Fruit fly (Drosophila melanogaster) whole organism, embryonic: Measurements from ENCODE around the gene her.
A peak's percentile ranks its signal among the peaks of the same experiment; 100 is the strongest.

Experiments
- Bgb ChIP-seq: fragments of 200-800 bp; sonication (Bioruptor generic); IDR thresholded peaks from 2 replicates; pipeline ENCODE4 v1.3.6; 2022; ENCODE audit warnings: missing biosample characterization, missing genetic modification characterization; ENCODE audit not compliant: partially characterized antibody
- CG11504 ChIP-seq: fragments of 200-800 bp; sonication (Bioruptor generic); optimal IDR thresholded peaks from 3 replicates; lab custom pipeline; 2019; ENCODE audit warnings: missing biosample characterization, mild to moderate bottlenecking, missing genetic modification characterization, moderate library complexity
- CG12071 ChIP-seq: fragments of 200-800 bp; sonication (Bioruptor generic); optimal IDR thresholded peaks from 3 replicates; lab custom pipeline; 2018; ENCODE audit warnings: missing biosample characterization, mild to moderate bottlenecking, missing genetic modification characterization
- CG12236 ChIP-seq: fragments of 200-800 bp; sonication (Bioruptor generic); optimal IDR thresholded peaks from 2 replicates; lab custom pipeline; 2016; ENCODE audit warnings: missing biosample characterization, missing genetic modification characterization
- CG14050 ChIP-seq: fragments of 200-800 bp; sonication (Bioruptor generic); IDR thresholded peaks from 3 replicates; pipeline ENCODE4 v1.3.6; 2022; ENCODE audit warnings: missing biosample characterization, missing genetic modification characterization
- CG15011 ChIP-seq: fragments of 200-800 bp; sonication (Bioruptor generic); optimal IDR thresholded peaks from 3 replicates; lab custom pipeline; 2018; ENCODE audit warnings: missing biosample characterization, mild to moderate bottlenecking, missing genetic modification characterization
- CG1602 ChIP-seq: fragments of 200-800 bp; sonication (Bioruptor generic); optimal IDR thresholded peaks from 3 replicates; lab custom pipeline; 2016; ENCODE audit warnings: missing biosample characterization, missing genetic modification characterization
- CG1603 ChIP-seq: fragments of 200-800 bp; sonication (Bioruptor generic); optimal IDR thresholded peaks from 2 replicates; lab custom pipeline; 2019; ENCODE audit warnings: missing biosample characterization, mild to moderate bottlenecking, missing genetic modification characterization, moderate library complexity
- CG18599 ChIP-seq: fragments of 200-800 bp; sonication (Bioruptor generic); optimal IDR thresholded peaks from 3 replicates; lab custom pipeline; 2017; ENCODE audit warnings: missing biosample characterization, missing genetic modification characterization, mild to moderate bottlenecking, moderate library complexity, missing genetic modification reagents
- CG18764 ChIP-seq: fragments of 200-800 bp; sonication (Bioruptor generic); optimal IDR thresholded peaks from 3 replicates; lab custom pipeline; 2016; ENCODE audit warnings: missing biosample characterization, missing genetic modification characterization
- CG2120 ChIP-seq: fragments of 200-800 bp; sonication (Bioruptor generic); optimal IDR thresholded peaks from 3 replicates; lab custom pipeline; 2016; ENCODE audit warnings: missing biosample characterization, missing genetic modification characterization
- CG2202 ChIP-seq: fragments of 200-800 bp; sonication (Bioruptor generic); optimal IDR thresholded peaks from 2 replicates; lab custom pipeline; 2018; ENCODE audit warnings: missing biosample characterization, mild to moderate bottlenecking, missing genetic modification characterization
- CG3163 ChIP-seq: fragments of 200-800 bp; sonication (Bioruptor generic); optimal IDR thresholded peaks from 3 replicates; lab custom pipeline; 2016; ENCODE audit warnings: missing biosample characterization, missing genetic modification characterization
- CG34224 ChIP-seq: fragments of 200-800 bp; sonication (Bioruptor generic); IDR thresholded peaks from 3 replicates; pipeline ENCODE4 v1.3.6; 2022; ENCODE audit warnings: missing biosample characterization, missing genetic modification characterization; ENCODE audit not compliant: partially characterized antibody
- CG34422 ChIP-seq: fragments of 200-800 bp; sonication (Bioruptor generic); IDR thresholded peaks from 3 replicates; pipeline ENCODE4 v1.3.6; 2022; ENCODE audit warnings: missing biosample characterization, missing genetic modification characterization
- CG42726 ChIP-seq: fragments of 200-800 bp; sonication (Bioruptor generic); IDR thresholded peaks from 2 replicates; pipeline ENCODE4 v1.3.6; 2022; ENCODE audit warnings: missing biosample characterization, missing genetic modification characterization; ENCODE audit not compliant: partially characterized antibody
- CG4424 ChIP-seq: fragments of 200-800 bp; sonication (Bioruptor generic); optimal IDR thresholded peaks from 3 replicates; lab custom pipeline; 2016; ENCODE audit warnings: missing biosample characterization, missing genetic modification characterization
- CG6175 ChIP-seq: fragments of 200-800 bp; sonication (Bioruptor generic); IDR thresholded peaks from 3 replicates; pipeline ENCODE4 v1.3.6; 2022; ENCODE audit warnings: missing biosample characterization, missing genetic modification characterization
- CG7271 ChIP-seq: fragments of 200-800 bp; sonication (Bioruptor generic); optimal IDR thresholded peaks from 2 replicates; lab custom pipeline; 2018; ENCODE audit warnings: missing biosample characterization, mild to moderate bottlenecking, missing genetic modification characterization, moderate library complexity
- CG7745 ChIP-seq: fragments of 200-800 bp; sonication (Bioruptor generic); optimal IDR thresholded peaks from 2 replicates; lab custom pipeline; 2018; ENCODE audit warnings: missing biosample characterization, mild to moderate bottlenecking, missing genetic modification characterization, moderate library complexity
- CG9437 ChIP-seq: fragments of 200-800 bp; sonication (Bioruptor generic); optimal IDR thresholded peaks from 2 replicates; lab custom pipeline; 2018; ENCODE audit warnings: missing biosample characterization, mild to moderate bottlenecking, missing genetic modification characterization
- CG9932 ChIP-seq: fragments of 200-800 bp; sonication (Bioruptor generic); IDR thresholded peaks from 2 replicates; pipeline ENCODE4 v1.3.6; 2022; ENCODE audit warnings: missing biosample characterization, missing genetic modification characterization
- D19B ChIP-seq: fragments of 200-800 bp; sonication (Bioruptor generic); optimal IDR thresholded peaks from 2 replicates; lab custom pipeline; 2017; ENCODE audit warnings: missing biosample characterization, mild to moderate bottlenecking, missing genetic modification characterization
- Dref ChIP-seq: fragments of 200-800 bp; sonication (Bioruptor generic); IDR thresholded peaks from 2 replicates; pipeline ENCODE4 v1.3.6; 2022; ENCODE audit warnings: missing biosample characterization, missing genetic modification characterization
- ERR ChIP-seq: fragments of 200-800 bp; sonication (Bioruptor generic); optimal IDR thresholded peaks from 2 replicates; lab custom pipeline; 2016; ENCODE audit warnings: missing biosample characterization, missing genetic modification characterization
- HmgD ChIP-seq: fragments of 200-800 bp; sonication (Bioruptor generic); optimal IDR thresholded peaks from 3 replicates; lab custom pipeline; 2016; ENCODE audit warnings: missing biosample characterization, missing genetic modification characterization
- MESR4 ChIP-seq: fragments of 200-800 bp; sonication (Bioruptor generic); optimal IDR thresholded peaks from 2 replicates; lab custom pipeline; 2018; ENCODE audit warnings: missing biosample characterization, mild to moderate bottlenecking, missing genetic modification characterization, moderate library complexity
- Mad ChIP-seq: fragments of 200-800 bp; sonication (Bioruptor generic); optimal IDR thresholded peaks from 2 replicates; lab custom pipeline; 2016; ENCODE audit warnings: missing biosample characterization, missing genetic modification characterization
- NfI ChIP-seq: fragments of 200-800 bp; sonication (Bioruptor generic); optimal IDR thresholded peaks from 3 replicates; lab custom pipeline; 2018; ENCODE audit warnings: missing biosample characterization, mild to moderate bottlenecking, missing genetic modification characterization, moderate library complexity
- Ravus ChIP-seq: fragments of 200-800 bp; sonication (Bioruptor generic); IDR thresholded peaks from 2 replicates; pipeline ENCODE4 v1.3.6; 2022; ENCODE audit warnings: missing biosample characterization, missing genetic modification characterization
- Rfx ChIP-seq: fragments of 200-800 bp; sonication (Bioruptor generic); IDR thresholded peaks from 2 replicates; pipeline ENCODE4 v1.3.6; 2022; ENCODE audit warnings: missing biosample characterization, missing genetic modification characterization
- Usf ChIP-seq: fragments of 200-800 bp; sonication (Bioruptor generic); optimal IDR thresholded peaks from 2 replicates; lab custom pipeline; 2017; ENCODE audit warnings: missing genotype, missing biosample characterization, missing genetic modification characterization
- ab ChIP-seq: fragments of 200-800 bp; sonication (Bioruptor generic); optimal IDR thresholded peaks from 2 replicates; lab custom pipeline; 2016; ENCODE audit warnings: missing biosample characterization, missing genetic modification characterization
- abd-A ChIP-seq: fragments of 200-800 bp; sonication (Bioruptor generic); optimal IDR thresholded peaks from 3 replicates; lab custom pipeline; 2019; ENCODE audit warnings: missing biosample characterization, mild to moderate bottlenecking, missing genetic modification characterization, moderate library complexity
- ac ChIP-seq: fragments of 200-800 bp; sonication (Bioruptor generic); optimal IDR thresholded peaks from 3 replicates; lab custom pipeline; 2017; ENCODE audit warnings: missing biosample characterization, mild to moderate bottlenecking, missing genetic modification characterization
- bab2 ChIP-seq: fragments of 200-800 bp; sonication (Bioruptor generic); optimal IDR thresholded peaks from 2 replicates; lab custom pipeline; 2016; ENCODE audit warnings: missing biosample characterization, missing genetic modification characterization
- chn ChIP-seq: fragments of 200-800 bp; sonication (Bioruptor generic); optimal IDR thresholded peaks from 2 replicates; lab custom pipeline; 2016; ENCODE audit warnings: missing biosample characterization, missing genetic modification characterization
- dm ChIP-seq: fragments of 200-800 bp; sonication (Bioruptor generic); optimal IDR thresholded peaks from 3 replicates; lab custom pipeline; 2016; ENCODE audit warnings: missing biosample characterization, missing genetic modification characterization
- fu2 ChIP-seq: fragments of 200-800 bp; sonication (Bioruptor generic); optimal IDR thresholded peaks from 2 replicates; lab custom pipeline; 2016; ENCODE audit warnings: missing biosample characterization, missing genetic modification characterization
- gcm ChIP-seq: fragments of 200-800 bp; sonication (Bioruptor generic); optimal IDR thresholded peaks from 2 replicates; lab custom pipeline; 2019; ENCODE audit warnings: missing biosample characterization, mild to moderate bottlenecking, missing genetic modification characterization, moderate library complexity
- grau ChIP-seq: fragments of 200-800 bp; optimal IDR thresholded peaks from 3 replicates; lab custom pipeline; 2019; ENCODE audit warnings: missing biosample characterization, mild to moderate bottlenecking, missing genetic modification characterization, moderate library complexity
- gt ChIP-seq: fragments of 200-800 bp; sonication (Bioruptor generic); IDR thresholded peaks from 2 replicates; pipeline ENCODE4 v1.3.6; 2022; ENCODE audit warnings: missing biosample characterization, missing genetic modification characterization
- hth ChIP-seq: fragments of >200 bp; optimal IDR thresholded peaks from 2 replicates; lab custom pipeline; 2017; ENCODE audit warnings: inconsistent platforms
- inv ChIP-seq: fragments of 200-800 bp; sonication (Bioruptor generic); IDR thresholded peaks from 2 replicates; pipeline ENCODE4 v1.3.6; 2022; ENCODE audit warnings: missing biosample characterization, missing genetic modification characterization; ENCODE audit not compliant: partially characterized antibody
- jumu ChIP-seq: fragments of 200-800 bp; sonication (Bioruptor generic); optimal IDR thresholded peaks from 3 replicates; lab custom pipeline; 2016; ENCODE audit warnings: missing biosample characterization, missing genetic modification characterization
- knrl ChIP-seq: fragments of 200-800 bp; sonication (Bioruptor generic); IDR thresholded peaks from 3 replicates; pipeline ENCODE4 v1.3.6; 2022; ENCODE audit warnings: missing biosample characterization, missing genetic modification characterization; ENCODE audit not compliant: partially characterized antibody
- psq ChIP-seq: fragments of 200-800 bp; sonication (Bioruptor generic); optimal IDR thresholded peaks from 2 replicates; lab custom pipeline; 2017; ENCODE audit warnings: missing biosample characterization, missing genetic modification characterization
- sqz ChIP-seq: fragments of 200-800 bp; sonication (Bioruptor generic); optimal IDR thresholded peaks from 3 replicates; lab custom pipeline; 2018; ENCODE audit warnings: missing biosample characterization, mild to moderate bottlenecking, missing genetic modification characterization
- tio ChIP-seq: fragments of 200-800 bp; sonication (Bioruptor generic); optimal IDR thresholded peaks from 2 replicates; lab custom pipeline; 2017; ENCODE audit warnings: missing biosample characterization, missing genetic modification characterization, inconsistent platforms

The her gene

DNA sequence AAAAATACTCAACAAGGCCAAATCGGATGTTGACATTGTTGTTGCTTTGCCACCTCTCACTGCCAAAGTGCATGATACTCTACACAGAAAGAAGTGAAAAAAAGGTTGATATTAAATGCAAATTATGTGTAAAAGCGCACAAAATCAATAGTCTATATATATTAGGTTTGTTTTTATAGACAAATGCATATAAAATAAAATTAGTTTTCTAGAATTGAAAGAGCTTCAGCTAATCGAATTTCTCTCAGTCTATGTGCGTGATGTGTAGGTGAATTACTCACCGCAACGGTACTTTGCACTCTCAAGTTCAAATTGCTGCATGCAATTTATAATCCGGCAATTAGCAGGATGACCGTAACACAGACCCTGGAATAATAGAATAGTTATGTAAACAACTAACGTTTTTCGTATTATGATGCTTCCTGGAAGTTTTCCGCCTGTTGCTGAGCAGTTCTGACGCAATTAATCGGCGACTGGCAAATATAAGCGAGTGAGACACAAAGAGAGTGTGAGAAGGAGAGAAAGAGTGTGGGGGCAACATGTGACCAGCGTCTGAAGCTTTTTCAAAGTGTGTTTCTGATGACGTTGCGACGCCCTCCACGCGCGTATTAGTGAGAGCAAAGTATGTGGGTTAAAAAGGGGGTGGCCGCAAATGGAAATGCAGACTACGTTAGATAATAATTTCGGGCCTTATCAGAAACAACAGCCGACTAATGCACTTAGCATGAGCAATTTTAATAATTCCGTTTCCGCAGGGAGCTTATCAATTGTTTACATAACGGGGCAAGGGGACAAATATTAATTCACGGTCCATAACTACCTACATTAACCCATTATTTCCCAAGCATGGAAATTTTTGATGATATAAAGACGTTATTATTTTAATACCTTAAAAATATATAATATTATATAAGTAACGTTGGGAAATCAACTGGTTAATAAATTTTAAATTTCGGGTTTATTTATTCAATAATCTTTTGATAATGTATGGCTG lies 44.0 kb downstream of the her start (continued):
- TF ChIP-seq tio (GFP tag; lab: Kevin White, UChicago) (peak; percentile 86), CG11504 (peak; percentile 89), ac (GFP tag; lab: Kevin White, UChicago) (no peak), CG9932 (GFP tag; lab: Robert Waterston, UW) (peak; percentile 93), gcm (GFP tag; lab: Kevin White, UChicago) (peak; percentile 86), CG18599 (GFP tag; lab: Kevin White, UChicago) (peak; percentile 92), CG34224 (GFP tag; lab: Robert Waterston, UW) (no peak), psq (peak; percentile 61), CG12236 (GFP tag; lab: Kevin White, UChicago) (peak; percentile 27), CG7745 (tag; lab: Kevin White, UChicago) (peak; percentile 7), grau (tag; lab: Kevin White, UChicago) (peak; percentile 83), CG12071 (GFP tag; lab: Kevin White, UChicago) (peak; percentile 76), CG2202 (tag; lab: Kevin White, UChicago) (peak; percentile 47), inv (GFP tag; lab: Robert Waterston, UW) (no peak), HmgD (GFP tag; lab: Kevin White, UChicago) (no peak), D19B (GFP tag; lab: Kevin White, UChicago) (peak; percentile 67), fu2 (GFP tag; lab: Kevin White, UChicago) (peak; percentile 46), NfI (GFP tag; lab: Kevin White, UChicago) (peak; percentile 81), CG18764 (GFP tag; lab: Kevin White, UChicago) (peak; percentile 91), CG4424 (GFP tag; lab: Kevin White, UChicago) (peak; percentile 95), gt (GFP tag; lab: Robert Waterston, UW) (peak; percentile 88), Ravus (GFP tag; lab: Robert Waterston, UW) (peak; percentile 80), jumu (GFP tag; lab: Kevin White, UChicago) (peak; percentile 61), CG6175 (peak; percentile 85), CG1602 (peak; percentile 86), CG14050 (GFP tag; lab: Robert Waterston, UW) (peak; percentile 93), MESR4 (GFP tag; lab: Kevin White, UChicago) (no peak), hth (lab: Kevin White, UChicago) (no peak), ERR (peak; percentile 34), chn (peak; percentile 82), CG2120 (GFP tag; lab: Kevin White, UChicago) (peak; percentile 83), Dref (no peak), CG7271 (tag; lab: Kevin White, UChicago) (peak; percentile 95), Bgb (GFP tag; lab: Robert Waterston, UW) (no peak), bab2 (GFP tag; lab: Kevin White, UChicago) (peak; percentile 78), CG1603 (tag; lab: Kevin White, UChicago) (peak; percentile 69), Rfx (GFP tag; lab: Robert Waterston, UW) (peak; percentile 94), CG34422 (GFP tag; lab: Robert Waterston, UW) (peak; percentile 97), dm (GFP tag; lab: Kevin White, UChicago) (peak; percentile 21), Usf (GFP tag; lab: Kevin White, UChicago) (peak; percentile 36), ab (GFP tag; lab: Kevin White, UChicago) (no peak), CG9437 (GFP tag; lab: Kevin White, UChicago) (peak; percentile 71), CG15011 (GFP tag; lab: Kevin White, UChicago) (peak; percentile 91), sqz (peak; percentile 68), abd-A (tag; lab: Kevin White, UChicago) (no peak), Mad (GFP tag; lab: Kevin White, UChicago) (peak; percentile 77), knrl (no peak), CG3163 (GFP tag; lab: Kevin White, UChicago) (no peak), CG42726 (GFP tag; lab: Robert Waterston, UW) (no peak)
